Worm (Caenorhabditis elegans) whole organism, midembryonic: ENCODE data around the gene F20G2.6.
A peak's percentile ranks its signal among the peaks of the same experiment; 100 is the strongest.

Experiments
- T22C8.4 ChIP-seq: fragments of 200-800 bp; sonication (Bioruptor generic); IDR thresholded peaks from 2 replicates; pipeline ENCODE4 v1.3.6; 2022; ENCODE audit warnings: missing genetic modification characterization, missing compliant biosample characterization
- cog-1 ChIP-seq: sonication (generic microtip); optimal IDR thresholded peaks from 2 replicates; lab custom pipeline; 2016; ENCODE audit warnings: missing genetic modification characterization, missing compliant biosample characterization
- flt-1 ChIP-seq: fragments of 200-800 bp; sonication (Bioruptor generic); IDR thresholded peaks from 2 replicates; pipeline ENCODE4 v1.3.6; 2022; ENCODE audit warnings: missing genetic modification characterization, missing compliant biosample characterization
- klf-2 ChIP-seq: fragments of 200-800 bp; sonication (Bioruptor generic); conservative IDR thresholded peaks from 2 replicates; pipeline ENCODE4 v1.3.6; 2022; ENCODE audit warnings: missing genetic modification reagents, missing genetic modification characterization, missing compliant biosample characterization
- med-1 ChIP-seq: sonication (generic microtip); optimal IDR thresholded peaks from 2 replicates; lab custom pipeline; 2017; ENCODE audit warnings: missing genetic modification characterization, mild to moderate bottlenecking, missing compliant biosample characterization, antibody characterized with exemption, missing genetic modification reagents; ENCODE audit not compliant: insufficient read depth
- ref-1 ChIP-seq: fragments of 200-800 bp; sonication (Bioruptor generic); conservative IDR thresholded peaks from 2 replicates; pipeline ENCODE4 v1.3.6; 2022; ENCODE audit warnings: missing genetic modification reagents, missing genetic modification characterization, missing compliant biosample characterization
- tab-1 ChIP-seq: fragments of 200-800 bp; sonication (Bioruptor generic); IDR thresholded peaks from 2 replicates; pipeline ENCODE4 v1.3.6; 2022; ENCODE audit warnings: missing genetic modification characterization, missing compliant biosample characterization
- ztf-23 ChIP-seq: fragments of 200-800 bp; sonication (Bioruptor generic); IDR thresholded peaks from 2 replicates; pipeline ENCODE4 v1.3.6; 2022; ENCODE audit warnings: missing genetic modification reagents, missing genetic modification characterization, missing compliant biosample characterization
- ztf-29 ChIP-seq: fragments of 200-800 bp; sonication (Bioruptor generic); IDR thresholded peaks from 2 replicates; pipeline ENCODE4 v1.3.6; 2022; ENCODE audit warnings: missing genetic modification reagents, missing genetic modification characterization, missing compliant biosample characterization

Gene F20G2.6

ce11 chrV:13762426-13763127 lies at the start of gene F20G2.6:
F20G2.6 (plus strand) TSS chrV:13763077.
- TF ChIP-seq cog-1 (no peak), ztf-23 (GFP tag; lab: Robert Waterston, UW) (no peak), T22C8.4 (GFP tag; lab: Robert Waterston, UW) (no peak), klf-2 (no peak), tab-1 (no peak)

DNA sequence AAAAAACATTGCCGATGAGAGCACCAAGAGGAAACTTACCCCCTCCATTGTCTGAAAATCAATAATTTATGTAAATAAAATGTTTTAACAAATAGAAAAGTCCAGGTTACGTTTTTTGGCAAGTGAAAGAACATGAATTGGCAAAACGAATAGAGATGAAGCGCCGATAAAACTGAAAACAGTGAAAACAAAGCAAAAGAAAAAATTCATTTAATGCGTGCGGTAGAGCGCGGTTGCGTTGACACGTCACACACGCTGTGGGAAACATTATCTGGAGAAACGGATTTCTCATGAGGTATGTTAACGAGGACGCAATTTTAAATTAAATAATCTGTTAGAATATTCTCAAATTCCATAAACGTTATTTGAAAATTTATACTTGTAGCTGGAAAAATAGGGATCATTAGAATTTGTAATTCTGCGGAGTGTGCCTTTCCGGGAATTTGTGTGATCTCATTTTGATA lies 47.6 kb upstream of the F20G2.6 start, which contains the start of gene zipt-9:
TSS of gene zipt-9 (minus strand) at position 51 of the 464 bp plus-strand sequence.
- peak; percentile 77; the same call in 1 of the 2 replicates for TF ChIP-seq ztf-23 (GFP tag; lab: Robert Waterston, UW)
- no peak for TF ChIP-seq med-1 (GFP tag; lab: Kevin White, UChicago)
- no peak; the same call in 1 of the 2 replicates for TF ChIP-seq flt-1 (GFP tag; lab: Robert Waterston, UW)
- TF ChIP-seq ref-1 (GFP tag; lab: Robert Waterston, UW), result no peak
- TF ChIP-seq T22C8.4 (GFP tag; lab: Robert Waterston, UW), result 0 out of 2 replicates have a peak, but pooled peaks have one; percentile 33
- TF ChIP-seq klf-2, result 0 out of 2 replicates have a peak, but pooled peaks have one; percentile 68
- TF ChIP-seq cog-1, result peak; percentile 70

ce11 chrV:13716531-13716930 lies 46.3 kb upstream of the F20G2.6 start, which contains the start of gene T01D3.6:
T01D3.6 (plus strand) TSS chrV:13716824.
- TF ChIP-seq T22C8.4 (GFP tag; lab: Robert Waterston, UW) (no peak), flt-1 (GFP tag; lab: Robert Waterston, UW) (no peak), klf-2 (no peak), cog-1 (no peak), ztf-23 (GFP tag; lab: Robert Waterston, UW) (no peak), med-1 (GFP tag; lab: Kevin White, UChicago) (no peak), tab-1 (no peak), ref-1 (GFP tag; lab: Robert Waterston, UW) (no peak), ztf-29 (GFP tag; lab: Robert Waterston, UW) (no peak)

DNA sequence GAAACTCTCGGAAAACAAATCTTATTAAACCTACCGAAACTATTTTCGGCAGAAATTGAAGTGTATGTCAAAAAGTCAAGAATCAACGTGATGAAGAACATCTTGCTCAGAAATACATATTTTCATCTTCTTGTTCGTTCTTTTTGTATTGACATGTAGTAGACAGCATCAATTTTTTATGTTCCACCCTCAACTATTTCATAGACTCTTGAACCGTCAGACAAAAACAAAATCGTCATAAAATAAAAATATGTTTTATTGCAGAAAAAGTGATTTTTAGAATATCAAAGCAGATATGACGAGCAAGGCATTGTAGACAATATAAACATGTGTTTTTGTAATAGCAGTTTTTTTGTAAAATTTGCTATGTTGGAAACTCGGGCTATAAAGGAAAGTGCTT lies 38.1 kb upstream of the F20G2.6 start, which contains the start of gene F35E12.2:
TSS of gene F35E12.2 (minus strand) at position 101 of the 400 bp plus-strand sequence.
- no peak for TF ChIP-seq klf-2
- TF ChIP-seq med-1 (GFP tag; lab: Kevin White, UChicago), result no peak
- no peak for TF ChIP-seq ref-1 (GFP tag; lab: Robert Waterston, UW)
- TF ChIP-seq T22C8.4 (GFP tag; lab: Robert Waterston, UW), result no peak
- no peak for TF ChIP-seq tab-1
- no peak for TF ChIP-seq cog-1
- TF ChIP-seq ztf-29 (GFP tag; lab: Robert Waterston, UW), result no peak
- no peak for TF ChIP-seq flt-1 (GFP tag; lab: Robert Waterston, UW)
- no peak for TF ChIP-seq ztf-23 (GFP tag; lab: Robert Waterston, UW)

DNA sequence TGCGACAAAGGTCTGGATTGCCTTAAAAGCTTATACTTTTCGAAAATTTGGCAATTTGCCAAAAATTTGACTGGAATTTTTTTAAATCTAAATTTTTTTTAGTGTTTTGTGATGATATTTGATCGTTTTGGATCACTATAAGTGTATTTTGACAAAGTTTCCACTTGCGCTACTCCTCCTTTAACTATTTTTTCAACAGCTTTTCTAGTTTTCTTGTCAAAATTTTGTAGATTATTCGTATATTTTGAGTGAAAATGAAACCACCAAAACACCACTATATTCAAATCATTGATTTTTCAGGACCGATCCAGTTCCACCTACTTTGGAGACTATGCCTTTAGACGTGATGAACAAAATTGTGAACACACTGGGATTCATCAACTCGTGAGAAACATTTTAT lies 37.3 kb upstream of the F20G2.6 start, which contains the start of gene fbxa-181:
TSS of gene fbxa-181 (plus strand) at position 301 of the 400 bp plus-strand sequence.
- TF ChIP-seq cog-1, result no peak
- no peak for TF ChIP-seq ztf-23 (GFP tag; lab: Robert Waterston, UW)
- TF ChIP-seq ztf-29 (GFP tag; lab: Robert Waterston, UW), result no peak
- TF ChIP-seq med-1 (GFP tag; lab: Kevin White, UChicago), result no peak
- no peak for TF ChIP-seq T22C8.4 (GFP tag; lab: Robert Waterston, UW)
- TF ChIP-seq ref-1 (GFP tag; lab: Robert Waterston, UW), result no peak
- no peak for TF ChIP-seq flt-1 (GFP tag; lab: Robert Waterston, UW)
- no peak for TF ChIP-seq tab-1
- no peak for TF ChIP-seq klf-2

DNA sequence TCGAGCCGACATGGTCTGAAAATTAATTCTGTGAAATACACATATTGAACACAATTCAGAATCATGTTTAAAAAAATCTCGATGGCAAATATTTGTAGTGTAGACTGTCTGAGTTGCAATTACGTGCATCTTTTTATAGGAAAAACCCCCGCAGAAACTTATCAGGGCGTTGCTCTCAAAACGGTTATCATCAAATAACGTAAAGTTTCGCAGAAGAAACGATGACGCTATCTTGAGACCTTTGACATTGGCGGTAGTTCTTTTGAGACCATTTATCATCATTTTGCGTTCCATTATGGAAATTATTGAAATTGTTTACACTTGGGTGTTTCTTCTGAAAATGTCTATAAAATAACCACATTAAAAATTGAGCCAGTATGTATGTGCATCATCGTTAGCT lies 32.1 kb upstream of the F20G2.6 start, which contains the start of gene dct-17:
TSS of gene dct-17 (minus strand) at position 23 of the 400 bp plus-strand sequence.
- TF ChIP-seq cog-1 (no peak), flt-1 (GFP tag; lab: Robert Waterston, UW) (no peak)

DNA sequence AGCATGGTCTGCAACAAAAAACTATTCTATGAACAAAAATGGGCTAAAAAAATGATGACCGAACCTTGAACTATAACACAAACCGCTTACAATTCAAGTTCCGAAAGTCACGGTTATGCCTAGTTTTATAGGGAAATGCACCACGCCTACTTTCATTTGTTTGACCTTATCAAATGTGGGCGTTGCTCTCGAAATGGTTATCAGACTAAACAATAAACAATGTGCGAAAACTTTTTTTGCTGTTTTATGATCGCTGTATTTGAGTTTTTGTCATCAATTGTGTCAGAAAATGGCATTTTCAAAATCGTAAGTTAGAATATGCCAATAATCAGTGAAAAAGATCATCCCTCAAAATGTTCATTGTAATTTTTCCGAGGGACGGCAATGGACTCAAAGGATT lies 26.7 kb upstream of the F20G2.6 start, which contains the start of gene F35E12.6:
TSS of gene F35E12.6 (minus strand) at position 101 of the 400 bp plus-strand sequence.
- TF ChIP-seq ztf-29 (GFP tag; lab: Robert Waterston, UW), result no peak

DNA sequence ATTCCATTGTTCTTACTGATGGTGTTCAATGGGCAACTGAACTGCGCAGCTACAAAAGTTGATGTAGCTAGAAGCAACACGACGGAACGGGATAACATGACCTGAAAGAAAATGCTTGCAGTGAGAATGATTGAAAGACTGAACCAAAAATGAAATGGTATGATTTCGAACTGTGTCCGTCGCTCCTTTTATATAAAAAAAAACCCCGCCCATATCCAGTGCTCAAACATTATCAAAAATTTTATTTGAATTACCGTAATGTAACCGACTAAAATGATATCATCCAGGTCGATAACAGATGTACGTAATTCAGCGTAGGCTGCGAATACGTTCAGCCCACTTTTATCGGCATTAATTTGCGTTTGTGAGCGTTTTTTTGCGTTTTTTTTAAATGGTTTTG lies 24.5 kb upstream of the F20G2.6 start, which contains the start of gene irg-5:
TSS of gene irg-5 (minus strand) at position 101 of the 400 bp plus-strand sequence.
- no peak for TF ChIP-seq med-1 (GFP tag; lab: Kevin White, UChicago)
- TF ChIP-seq ref-1 (GFP tag; lab: Robert Waterston, UW), result no peak
- no peak for TF ChIP-seq ztf-29 (GFP tag; lab: Robert Waterston, UW)
- TF ChIP-seq cog-1, result no peak
- TF ChIP-seq ztf-23 (GFP tag; lab: Robert Waterston, UW), result no peak
- no peak for TF ChIP-seq tab-1
- no peak for TF ChIP-seq flt-1 (GFP tag; lab: Robert Waterston, UW)
- TF ChIP-seq T22C8.4 (GFP tag; lab: Robert Waterston, UW), result no peak
- no peak for TF ChIP-seq klf-2

ce11 chrV:13739901-13740300 lies 23.0 kb upstream of the F20G2.6 start:
- no peak for TF ChIP-seq tab-1
- TF ChIP-seq ztf-29 (GFP tag; lab: Robert Waterston, UW), result no peak
- TF ChIP-seq T22C8.4 (GFP tag; lab: Robert Waterston, UW), result no peak
- no peak for TF ChIP-seq ref-1 (GFP tag; lab: Robert Waterston, UW)
- TF ChIP-seq ztf-23 (GFP tag; lab: Robert Waterston, UW), result no peak
- TF ChIP-seq med-1 (GFP tag; lab: Kevin White, UChicago), result no peak
- no peak for TF ChIP-seq klf-2
- TF ChIP-seq cog-1, result no peak
- TF ChIP-seq flt-1 (GFP tag; lab: Robert Waterston, UW), result no peak

ce11 chrV:13744901-13745300 lies 18.0 kb upstream of the F20G2.6 start, which contains the start of gene F35E12.9:
F35E12.9 (minus strand) TSS chrV:13745127.
- TF ChIP-seq ztf-23 (GFP tag; lab: Robert Waterston, UW) (no peak), tab-1 (no peak), klf-2 (no peak), ztf-29 (GFP tag; lab: Robert Waterston, UW) (no peak), med-1 (GFP tag; lab: Kevin White, UChicago) (no peak), cog-1 (no peak)
